Worm (Caenorhabditis elegans) whole organism, L1 larva: ENCODE measurements around the gene Y116A8B.1.

Source experiments
- C34B4.2 ChIP-seq: sonication (generic microtip); optimal IDR thresholded peaks from 2 replicates; lab custom pipeline; 2017; ENCODE audit warnings: mild to moderate bottlenecking, missing genetic modification characterization, missing compliant biosample characterization
- F16B12.6 ChIP-seq: fragments of 150-350 bp; optimal IDR thresholded peaks from 2 replicates; lab custom pipeline; 2014; ENCODE audit warnings: missing biosample characterization, missing genetic modification characterization
- alr-1 ChIP-seq: fragments of 200-800 bp; sonication (Bioruptor generic); optimal IDR thresholded peaks from 2 replicates; lab custom pipeline; 2018; ENCODE audit warnings: borderline replicate concordance, mild to moderate bottlenecking, missing genetic modification characterization, missing compliant biosample characterization
- ceh-88 ChIP-seq: fragments of 200-800 bp; sonication (Bioruptor generic); IDR thresholded peaks from 2 replicates; pipeline ENCODE4 v1.3.6; 2022; ENCODE audit warnings: missing genetic modification characterization, missing compliant biosample characterization
- ceh-90 ChIP-seq: sonication (generic microtip); optimal IDR thresholded peaks from 2 replicates; lab custom pipeline; 2016; ENCODE audit warnings: missing genetic modification characterization, missing compliant biosample characterization
- ces-1 ChIP-seq: fragments of 150-350 bp; optimal IDR thresholded peaks from 2 replicates; lab custom pipeline; 2014; ENCODE audit warnings: missing biosample characterization, missing genetic modification reagents, missing genetic modification characterization
- efl-1 ChIP-seq, 4 experiments: fragments of 150-350 bp; optimal IDR thresholded peaks in 3 of 4; peaks in 1 of 4; 1 replicate in 1 of 4; 2 replicates in 3 of 4; lab custom pipeline; 2014; ENCODE audit warnings: missing biosample characterization in 2 of 4, missing genetic modification characterization in 2 of 4, missing genetic modification reagents in 2 of 4
- egl-27 ChIP-seq, 2 experiments: fragments of 150-350 bp in 1 of 2; sonication (generic microtip); optimal IDR thresholded peaks; 3 replicates each; lab custom pipeline; 2017 to 2018; ENCODE audit warnings: missing biosample characterization in 2 of 2, missing genetic modification characterization in 2 of 2, missing genetic modification reagents in 2 of 2
- elt-2 ChIP-seq: sonication (generic microtip); optimal IDR thresholded peaks from 2 replicates; lab custom pipeline; 2016; ENCODE audit warnings: missing genetic modification characterization, mild to moderate bottlenecking, inconsistent platforms, missing compliant biosample characterization, missing genetic modification reagents
- fkh-8 ChIP-seq: sonication (generic microtip); optimal IDR thresholded peaks from 2 replicates; lab custom pipeline; 2016; ENCODE audit warnings: mild to moderate bottlenecking, missing genetic modification characterization, missing compliant biosample characterization
- grh-1 ChIP-seq: fragments of 200-800 bp; sonication (Bioruptor generic); IDR thresholded peaks from 2 replicates; pipeline ENCODE4 v1.3.6; 2022; ENCODE audit warnings: missing genetic modification reagents, missing genetic modification characterization, missing compliant biosample characterization
- hlh-17 ChIP-seq: fragments of 200-800 bp; sonication (Bioruptor generic); optimal IDR thresholded peaks from 2 replicates; lab custom pipeline; 2018; ENCODE audit warnings: missing genetic modification characterization, mild to moderate bottlenecking, missing compliant biosample characterization, moderate library complexity, borderline replicate concordance
- hlh-4 ChIP-seq: sonication (generic microtip); optimal IDR thresholded peaks from 2 replicates; lab custom pipeline; 2016; ENCODE audit warnings: mild to moderate bottlenecking, missing genetic modification characterization, missing compliant biosample characterization
- irx-1 ChIP-seq: sonication (generic microtip); optimal IDR thresholded peaks from 2 replicates; lab custom pipeline; 2016; ENCODE audit warnings: missing genetic modification characterization, missing compliant biosample characterization
- jun-1 ChIP-seq: fragments of 150-350 bp; optimal IDR thresholded peaks from 2 replicates; lab custom pipeline; 2014; ENCODE audit warnings: missing biosample characterization, missing genetic modification reagents, missing genetic modification characterization
- lin-15B ChIP-seq: fragments of 150-350 bp; sonication (generic microtip); optimal IDR thresholded peaks from 3 replicates; lab custom pipeline; 2014; ENCODE audit warnings: missing biosample characterization, missing genetic modification characterization
- lir-3 ChIP-seq: sonication (generic microtip); optimal IDR thresholded peaks from 2 replicates; lab custom pipeline; 2016; ENCODE audit warnings: mild to moderate bottlenecking, missing genetic modification characterization, moderate library complexity, missing compliant biosample characterization; ENCODE audit not compliant: poor library complexity
- lsy-2 ChIP-seq, 2 experiments: fragments of 150-350 bp; optimal IDR thresholded peaks; 2 replicates each; lab custom pipeline; 2014; ENCODE audit warnings: missing biosample characterization in 2 of 2, missing genetic modification characterization in 2 of 2
- mdl-1 ChIP-seq, 2 experiments: fragments of 150-350 bp; optimal IDR thresholded peaks; 2 replicates each; lab custom pipeline; 2014 to 2017; ENCODE audit warnings: missing biosample characterization in 2 of 2, missing genetic modification characterization in 2 of 2, inconsistent platforms in 1 of 2
- mep-1 ChIP-seq: fragments of 150-350 bp; optimal IDR thresholded peaks from 2 replicates; lab custom pipeline; 2014; ENCODE audit warnings: missing biosample characterization, missing genetic modification characterization
- nhr-20 ChIP-seq: sonication (generic microtip); optimal IDR thresholded peaks from 2 replicates; lab custom pipeline; 2016; ENCODE audit warnings: mild to moderate bottlenecking, missing genetic modification characterization, missing compliant biosample characterization
- nhr-237 ChIP-seq: fragments of 150-350 bp; optimal IDR thresholded peaks from 2 replicates; lab custom pipeline; 2014; ENCODE audit warnings: missing biosample characterization, missing genetic modification characterization
- pax-3 ChIP-seq: fragments of 200-800 bp; sonication (Bioruptor generic); optimal IDR thresholded peaks from 2 replicates; lab custom pipeline; 2018; ENCODE audit warnings: mild to moderate bottlenecking, missing genetic modification characterization, moderate library complexity, missing compliant biosample characterization
- rnt-1 ChIP-seq: sonication (generic microtip); optimal IDR thresholded peaks from 2 replicates; lab custom pipeline; 2016; ENCODE audit warnings: mild to moderate bottlenecking, missing genetic modification characterization, moderate library complexity, missing compliant biosample characterization
- skn-1 ChIP-seq: fragments of 150-350 bp; optimal IDR thresholded peaks from 2 replicates; lab custom pipeline; 2014; ENCODE audit warnings: missing biosample characterization, missing genetic modification characterization
- snpc-4 ChIP-seq: fragments of 150-350 bp; optimal IDR thresholded peaks from 2 replicates; lab custom pipeline; 2014; ENCODE audit warnings: missing biosample characterization, missing genetic modification characterization
- sox-4 ChIP-seq: sonication (generic microtip); optimal IDR thresholded peaks from 2 replicates; lab custom pipeline; 2016; ENCODE audit warnings: missing genetic modification characterization, missing compliant biosample characterization
- swsn-7 ChIP-seq: sonication (generic microtip); optimal IDR thresholded peaks from 2 replicates; lab custom pipeline; 2016; ENCODE audit warnings: missing genetic modification characterization, missing compliant biosample characterization
- zag-1 ChIP-seq: fragments of 150-350 bp; optimal IDR thresholded peaks from 2 replicates; lab custom pipeline; 2014; ENCODE audit warnings: missing biosample characterization, missing genetic modification characterization
- zip-4 ChIP-seq: fragments of 200-800 bp; sonication (Bioruptor generic); optimal IDR thresholded peaks from 2 replicates; lab custom pipeline; 2018; ENCODE audit warnings: mild to moderate bottlenecking, missing genetic modification characterization, moderate library complexity, missing compliant biosample characterization
- ztf-4 ChIP-seq: fragments of 150-350 bp; optimal IDR thresholded peaks from 2 replicates; lab custom pipeline; 2014; ENCODE audit warnings: missing biosample characterization, missing genetic modification characterization

The Y116A8B.1 gene

ce11 chrIV:17249691-17250181 lies 33.6 kb downstream of the Y116A8B.1 start, which contains the start of gene eelo-2 (continued):
- TF ChIP-seq rnt-1 (tag; lab: Kevin White, UChicago) = peak; percentile 99
- no peak for TF ChIP-seq hlh-17 (GFP tag; lab: Kevin White, UChicago)
- peak; percentile 17 for TF ChIP-seq ces-1 (GFP tag; lab: Kevin White, UChicago)
- peak; percentile 99 for TF ChIP-seq swsn-7 (tag; lab: Kevin White, UChicago)
- TF ChIP-seq snpc-4 (tag; lab: Kevin White, UChicago) = peak; percentile 95
- peak; percentile 38 to 95 for TF ChIP-seq mdl-1 (tag; optimal IDR thresholded peaks at IDR 0.05; lab: Kevin White, UChicago)

ce11 chrIV:17253435-17253834 lies 37.3 kb downstream of the Y116A8B.1 start:
- no peak for TF ChIP-seq nhr-237 (tag; lab: Kevin White, UChicago)
- no peak for TF ChIP-seq sox-4 (tag; lab: Kevin White, UChicago)
- no peak for TF ChIP-seq fkh-8 (tag; lab: Kevin White, UChicago)
- no peak for TF ChIP-seq grh-1
- no peak for TF ChIP-seq ceh-88
- TF ChIP-seq snpc-4 (tag; lab: Kevin White, UChicago) = no peak
- TF ChIP-seq ztf-4 (tag; lab: Kevin White, UChicago) = no peak
- no peak for TF ChIP-seq lin-15B (tag; lab: Kevin White, UChicago)
- no peak for TF ChIP-seq F16B12.6 (tag; lab: Kevin White, UChicago)

ce11 chrIV:17255001-17255400 lies 38.9 kb downstream of the Y116A8B.1 start, which contains the start of gene gtf-2E1:
TSS of gene gtf-2E1 (plus strand) at chrIV:17255301.
- TF ChIP-seq C34B4.2 (tag; lab: Kevin White, UChicago) (no peak), lin-15B (tag; lab: Kevin White, UChicago) (no peak), hlh-4 (tag; lab: Kevin White, UChicago) (no peak), egl-27 (tag; optimal IDR thresholded peaks at IDR 0.05; lab: Kevin White, UChicago) (no peak), ztf-4 (tag; lab: Kevin White, UChicago) (no peak), nhr-20 (tag; lab: Kevin White, UChicago) (no peak), lir-3 (tag; lab: Kevin White, UChicago) (no peak), zip-4 (no peak), lsy-2 (tag; optimal IDR thresholded peaks at IDR 0.05; lab: Kevin White, UChicago) (no peak), swsn-7 (tag; lab: Kevin White, UChicago) (no peak)

DNA sequence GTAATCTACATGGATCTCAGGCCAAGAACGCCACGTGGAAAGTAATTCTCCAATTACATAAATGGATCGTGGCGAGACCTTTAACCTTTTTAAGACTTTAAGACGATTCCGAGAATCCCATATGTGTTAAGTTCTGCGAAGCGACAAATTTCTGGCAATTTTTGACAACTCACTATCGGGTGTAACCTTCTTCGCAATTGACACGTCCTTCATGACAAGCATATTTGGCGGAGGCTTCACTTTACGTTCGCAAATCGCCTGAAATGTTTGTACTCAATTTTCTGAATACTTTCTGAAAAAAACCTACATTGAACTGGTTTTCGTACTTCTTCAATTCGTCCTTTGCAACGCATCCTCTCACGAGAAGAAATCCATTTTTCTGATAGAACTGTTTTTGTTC lies 42.7 kb downstream of the Y116A8B.1 start:
- no peak for TF ChIP-seq efl-1 (optimal IDR thresholded peaks at IDR 0.05; lab: Kevin White, UChicago)
- TF ChIP-seq efl-1 (GFP tag; optimal IDR thresholded peaks at IDR 0.05 in 1 of 2; lab: Kevin White, UChicago) = peak in 1 of 2 experiments; percentile 50
- TF ChIP-seq elt-2 (tag; lab: Kevin White, UChicago) = no peak

DNA sequence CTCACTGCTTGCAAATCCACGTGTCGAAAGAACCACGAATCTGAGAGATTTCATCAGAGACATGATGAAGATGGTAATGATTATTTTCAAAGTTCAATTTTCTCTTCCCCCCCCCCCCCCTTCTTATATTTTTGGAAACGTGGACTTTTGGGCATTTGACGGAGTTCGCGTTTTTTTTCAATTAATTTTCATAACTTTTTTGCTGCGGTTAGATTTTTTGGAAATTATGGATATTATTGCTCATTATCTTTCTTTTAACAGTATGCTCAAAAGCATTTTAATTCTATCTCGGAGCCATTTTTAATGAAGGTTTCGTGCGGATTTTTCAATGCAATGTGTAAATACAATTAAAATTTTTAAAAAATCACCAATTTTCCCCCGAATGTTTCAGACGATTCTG lies 43.2 kb downstream of the Y116A8B.1 start, which contains the start of gene phyh-1:
Gene phyh-1, minus strand, starts transcription at position 101 of the 400 bp plus-strand sequence.
- TF ChIP-seq mep-1 (tag; lab: Kevin White, UChicago) (no peak), ces-1 (GFP tag; lab: Kevin White, UChicago) (no peak), zag-1 (tag; lab: Kevin White, UChicago) (no peak), ceh-90 (tag; lab: Kevin White, UChicago) (no peak), jun-1 (tag; lab: Kevin White, UChicago) (no peak), irx-1 (tag; lab: Kevin White, UChicago) (no peak), pax-3 (tag; lab: Kevin White, UChicago) (no peak), alr-1 (no peak)
- TF ChIP-seq, all 84 proteins: peak for 0

DNA sequence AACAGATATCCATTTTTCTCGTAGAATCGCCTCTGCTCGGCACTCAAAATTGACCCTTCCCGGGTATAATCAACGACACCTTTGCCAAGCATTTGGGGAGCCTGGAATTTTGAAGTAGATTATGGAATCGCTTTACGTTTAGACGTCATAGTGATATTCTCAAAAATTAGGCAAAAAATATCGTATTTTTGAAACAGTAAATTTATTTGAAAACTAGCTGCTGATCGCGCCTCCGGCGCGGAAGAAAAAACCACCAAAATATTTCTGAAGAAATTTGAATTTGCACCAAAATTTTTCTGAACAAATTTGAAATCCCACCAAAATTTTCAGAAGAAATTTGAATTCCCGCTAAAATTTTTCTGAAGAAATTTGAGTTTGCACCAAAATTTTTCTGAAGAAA lies 46.2 kb downstream of the Y116A8B.1 start, which contains the start of gene ZK550.6:
Gene ZK550.6, minus strand, starts transcription at position 101 of the 400 bp plus-strand sequence.
- no peak for TF ChIP-seq efl-1 (optimal IDR thresholded peaks at IDR 0.05; lab: Kevin White, UChicago)
- peak in 1 of 2 experiments; percentile 6 for TF ChIP-seq efl-1 (GFP tag; optimal IDR thresholded peaks at IDR 0.05 in 1 of 2; lab: Kevin White, UChicago)
- no peak for TF ChIP-seq skn-1 (tag; lab: Kevin White, UChicago)
